Worm (Caenorhabditis elegans) whole organism, L2 larva: Measurements from ENCODE around the gene spl-1.

Source experiments
- R02D3.7 ChIP-seq: fragments of 150-350 bp; optimal IDR thresholded peaks from 2 replicates; lab custom pipeline; 2014; ENCODE audit warnings: missing biosample characterization, missing genetic modification characterization
- Y55F3AM.14 ChIP-seq: fragments of 200-800 bp; sonication (Bioruptor generic); optimal IDR thresholded peaks from 2 replicates; lab custom pipeline; 2018; ENCODE audit warnings: mild to moderate bottlenecking, missing genetic modification characterization, missing compliant biosample characterization
- ZK546.5 ChIP-seq: sonication (generic microtip); optimal IDR thresholded peaks from 2 replicates; lab custom pipeline; 2017; ENCODE audit warnings: missing biosample characterization, missing genetic modification characterization
- alr-1 ChIP-seq: fragments of 150-350 bp; optimal IDR thresholded peaks from 2 replicates; lab custom pipeline; 2014; ENCODE audit warnings: missing biosample characterization, missing genetic modification characterization
- aly-2 ChIP-seq: fragments of 150-350 bp; optimal IDR thresholded peaks from 2 replicates; lab custom pipeline; 2014; ENCODE audit warnings: missing biosample characterization, missing genetic modification characterization
- blmp-1 ChIP-seq: sonication (generic microtip); optimal IDR thresholded peaks from 2 replicates; lab custom pipeline; 2017; ENCODE audit warnings: missing genetic modification characterization, mild to moderate bottlenecking, missing compliant biosample characterization, antibody characterized with exemption, moderate library complexity; ENCODE audit not compliant: insufficient read depth
- crh-2 ChIP-seq: sonication (generic microtip); optimal IDR thresholded peaks from 2 replicates; lab custom pipeline; 2017; ENCODE audit warnings: missing biosample characterization, missing genetic modification characterization
- dmd-4 ChIP-seq: sonication (generic microtip); optimal IDR thresholded peaks from 2 replicates; lab custom pipeline; 2017; ENCODE audit warnings: missing biosample characterization, missing genetic modification characterization
- nhr-12 ChIP-seq: fragments of 150-350 bp; optimal IDR thresholded peaks from 2 replicates; lab custom pipeline; 2014; ENCODE audit warnings: missing biosample characterization, missing genetic modification characterization
- peb-1 ChIP-seq: fragments of 150-350 bp; optimal IDR thresholded peaks from 2 replicates; lab custom pipeline; 2014; ENCODE audit warnings: missing biosample characterization, missing genetic modification characterization
- skn-1 ChIP-seq: sonication (generic microtip); optimal IDR thresholded peaks from 2 replicates; lab custom pipeline; 2017; ENCODE audit warnings: missing biosample characterization, missing genetic modification characterization

DNA sequence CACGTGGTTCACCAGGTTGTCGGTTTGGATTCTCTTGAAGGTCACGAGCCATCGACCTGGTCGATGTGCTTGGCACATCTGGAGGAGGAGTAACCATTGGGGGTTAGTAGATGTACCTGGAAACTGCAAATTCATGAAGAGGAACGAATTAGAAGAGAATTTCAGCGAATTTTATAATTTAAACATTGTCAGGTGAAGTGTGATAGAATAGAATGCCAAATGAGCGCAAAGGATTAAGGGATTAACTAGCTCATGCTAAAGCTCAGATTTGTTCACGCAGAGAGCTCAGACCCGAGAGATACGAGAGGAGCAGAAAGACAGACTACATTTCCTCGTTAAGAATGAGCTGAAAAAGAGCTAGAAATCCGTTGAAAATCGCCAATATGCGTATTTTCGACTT, 42.1 kb upstream of the spl-1 start, which contains the start of gene daf-18:
- TF ChIP-seq ZK546.5 (no peak), dmd-4 (tag; lab: Kevin White, UChicago) (no peak), alr-1 (no peak), aly-2 (no peak), R02D3.7 (tag; lab: Kevin White, UChicago) (no peak), skn-1 (tag; lab: Kevin White, UChicago) (no peak), crh-2 (tag; lab: Kevin White, UChicago) (no peak), Y55F3AM.14 (GFP tag; lab: Kevin White, UChicago) (no peak), peb-1 (tag; lab: Kevin White, UChicago) (no peak), nhr-12 (tag; lab: Kevin White, UChicago) (no peak), blmp-1 (no peak)
